Worm (Caenorhabditis elegans): ENCODE results near the gene prp-19.

DNA sequence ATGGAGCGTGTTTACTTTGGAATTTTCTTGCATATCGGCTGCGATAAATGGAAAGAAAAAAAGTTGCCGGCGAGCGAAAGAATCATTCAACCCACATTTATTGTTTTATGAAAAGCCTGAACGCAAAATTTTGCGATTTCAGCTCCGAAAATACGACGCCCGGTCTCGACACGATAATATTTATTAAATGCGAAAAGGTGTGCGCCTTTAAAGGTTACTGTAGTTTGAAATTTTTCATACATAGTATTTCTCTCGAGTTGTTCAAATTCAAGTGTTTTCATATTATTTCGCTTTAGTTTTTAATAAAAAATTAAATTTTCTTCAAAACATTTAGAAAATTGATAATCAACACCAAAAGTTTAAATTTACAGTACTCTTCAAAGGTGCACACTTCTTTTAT, 37.1 kb upstream of the prp-19 start, which contains the start of gene syx-16:
- no peak for TF ChIP-seq fkh-10 (GFP tag; optimal IDR thresholded peaks at IDR 0.05)
- TF ChIP-seq che-1 (tag; optimal IDR thresholded peaks at IDR 0.05) = no peak
- TF ChIP-seq hlh-13 (GFP tag; optimal IDR thresholded peaks at IDR 0.05) = no peak
- TF ChIP-seq unc-86 (tag; optimal IDR thresholded peaks at IDR 0.05) = no peak
- TF ChIP-seq nhr-11 (tag; optimal IDR thresholded peaks at IDR 0.05) = no peak
- TF ChIP-seq syd-9 (tag; optimal IDR thresholded peaks at IDR 0.05) = no peak
- TF ChIP-seq ama-1 (optimal IDR thresholded peaks at IDR 0.05) = no peak
- no peak for TF ChIP-seq ceh-9 (tag; optimal IDR thresholded peaks at IDR 0.05)
- TF ChIP-seq ets-4 (tag; optimal IDR thresholded peaks at IDR 0.05) = no peak
- no peak for TF ChIP-seq ceh-34 (tag; optimal IDR thresholded peaks at IDR 0.05)
- TF ChIP-seq sox-4 (tag; optimal IDR thresholded peaks at IDR 0.05) = no peak
- TF ChIP-seq dve-1 (tag; optimal IDR thresholded peaks at IDR 0.05) = no peak
- no peak for TF ChIP-seq pax-1 (tag; optimal IDR thresholded peaks at IDR 0.05)

Measured in whole organism, late embryonic.